Fruit fly (Drosophila melanogaster) whole organism, embryonic: ENCODE results near the gene CG14258.
A peak's percentile ranks its signal among the peaks of the same experiment; 100 is the strongest.

Source experiments
- Blimp-1 ChIP-seq: fragments of 200-800 bp; sonication (Bioruptor generic); optimal IDR thresholded peaks from 3 replicates; lab custom pipeline; 2018; ENCODE audit warnings: missing biosample characterization, missing genetic modification characterization, mild to moderate bottlenecking, moderate library complexity, missing genetic modification reagents
- CG11695 ChIP-seq: fragments of 200-800 bp; sonication (Bioruptor generic); IDR thresholded peaks from 3 replicates; pipeline ENCODE4 v1.3.6; 2022; ENCODE audit warnings: missing biosample characterization, missing genetic modification characterization
- CG14441 ChIP-seq: fragments of 200-800 bp; sonication (Bioruptor generic); IDR thresholded peaks from 2 replicates; pipeline ENCODE4 v1.3.6; 2022; ENCODE audit warnings: missing biosample characterization, missing genetic modification characterization
- CG14667 ChIP-seq: fragments of 200-800 bp; sonication (Bioruptor generic); IDR thresholded peaks from 2 replicates; pipeline ENCODE4 v1.3.6; 2022; ENCODE audit warnings: missing biosample characterization, missing genetic modification characterization
- CG14860 ChIP-seq: fragments of 200-800 bp; sonication (Bioruptor generic); IDR thresholded peaks from 3 replicates; pipeline ENCODE4 v1.3.6; 2022; ENCODE audit warnings: missing biosample characterization, missing genetic modification characterization; ENCODE audit not compliant: partially characterized antibody
- CG1529 ChIP-seq: fragments of 200-800 bp; sonication (Bioruptor generic); optimal IDR thresholded peaks from 3 replicates; lab custom pipeline; 2018; ENCODE audit warnings: missing biosample characterization, missing genetic modification characterization
- CG15601 ChIP-seq: fragments of 200-800 bp; sonication (Bioruptor generic); optimal IDR thresholded peaks from 3 replicates; lab custom pipeline; 2019; ENCODE audit warnings: missing biosample characterization, mild to moderate bottlenecking, missing genetic modification characterization, moderate library complexity
- CG1603 ChIP-seq: fragments of 200-800 bp; sonication (Bioruptor generic); optimal IDR thresholded peaks from 2 replicates; lab custom pipeline; 2019; ENCODE audit warnings: missing biosample characterization, mild to moderate bottlenecking, missing genetic modification characterization, moderate library complexity
- CG16779 ChIP-seq: fragments of 200-800 bp; sonication (Bioruptor generic); IDR thresholded peaks from 2 replicates; pipeline ENCODE4 v1.3.6; 2022; ENCODE audit warnings: missing biosample characterization, missing genetic modification characterization
- CG17385 ChIP-seq: fragments of 200-800 bp; sonication (Bioruptor generic); optimal IDR thresholded peaks from 3 replicates; lab custom pipeline; 2018; ENCODE audit warnings: missing biosample characterization, mild to moderate bottlenecking, missing genetic modification characterization
- CG2116 ChIP-seq: fragments of 200-800 bp; sonication (Bioruptor generic); optimal IDR thresholded peaks from 3 replicates; lab custom pipeline; 2018; ENCODE audit warnings: missing biosample characterization, mild to moderate bottlenecking, missing genetic modification characterization
- CG4424 ChIP-seq: fragments of 200-800 bp; sonication (Bioruptor generic); optimal IDR thresholded peaks from 3 replicates; lab custom pipeline; 2016; ENCODE audit warnings: missing biosample characterization, missing genetic modification characterization
- CG6254 ChIP-seq: fragments of 200-800 bp; sonication (Bioruptor generic); optimal IDR thresholded peaks from 3 replicates; lab custom pipeline; 2017; ENCODE audit warnings: mild to moderate bottlenecking, missing biosample characterization, missing genetic modification reagents, missing genetic modification characterization
- CG6791 ChIP-seq: fragments of 200-800 bp; sonication (Bioruptor generic); IDR thresholded peaks from 3 replicates; pipeline ENCODE4 v1.3.6; 2022; ENCODE audit warnings: missing biosample characterization, missing genetic modification characterization; ENCODE audit not compliant: partially characterized antibody
- CG8281 ChIP-seq: fragments of 200-800 bp; sonication (Bioruptor generic); optimal IDR thresholded peaks from 2 replicates; lab custom pipeline; 2018; ENCODE audit warnings: missing biosample characterization, mild to moderate bottlenecking, missing genetic modification characterization, moderate library complexity
- CG9932 ChIP-seq: fragments of 200-800 bp; sonication (Bioruptor generic); IDR thresholded peaks from 2 replicates; pipeline ENCODE4 v1.3.6; 2022; ENCODE audit warnings: missing biosample characterization, missing genetic modification characterization
- Dip2 ChIP-seq: fragments of 200-800 bp; sonication (Bioruptor generic); IDR thresholded peaks from 2 replicates; pipeline ENCODE4 v1.3.6; 2022; ENCODE audit warnings: missing biosample characterization, missing genetic modification characterization
- Doc2 ChIP-seq: fragments of 200-800 bp; sonication (Bioruptor generic); IDR thresholded peaks from 2 replicates; pipeline ENCODE4 v1.3.6; 2022; ENCODE audit warnings: missing biosample characterization, missing genetic modification characterization
- ERR ChIP-seq: fragments of 200-800 bp; sonication (Bioruptor generic); optimal IDR thresholded peaks from 2 replicates; lab custom pipeline; 2016; ENCODE audit warnings: missing biosample characterization, missing genetic modification characterization
- Eip74EF ChIP-seq, 2 experiments: fragments of 200-800 bp in 1 of 2; fragments of >200 bp in 1 of 2; sonication (Bioruptor generic) in 1 of 2; optimal IDR thresholded peaks; 2 replicates each; lab custom pipeline; 2017 to 2019; ENCODE audit warnings: missing biosample characterization in 2 of 2, missing genetic modification characterization in 2 of 2, mild to moderate bottlenecking in 1 of 2, moderate library complexity in 1 of 2
- Fer1 ChIP-seq: fragments of 200-800 bp; sonication (Bioruptor generic); optimal IDR thresholded peaks from 2 replicates; lab custom pipeline; 2017; ENCODE audit warnings: missing biosample characterization, mild to moderate bottlenecking, missing genetic modification characterization
- HLH54F ChIP-seq: fragments of 200-800 bp; sonication (Bioruptor generic); optimal IDR thresholded peaks from 3 replicates; lab custom pipeline; 2016; ENCODE audit warnings: missing biosample characterization, missing genetic modification characterization
- Hey ChIP-seq: fragments of 200-800 bp; sonication (Bioruptor generic); optimal IDR thresholded peaks from 3 replicates; lab custom pipeline; 2018; ENCODE audit warnings: missing biosample characterization, mild to moderate bottlenecking, missing genetic modification characterization
- NC2β ChIP-seq: fragments of 200-800 bp; sonication (Bioruptor generic); optimal IDR thresholded peaks from 2 replicates; lab custom pipeline; 2016; ENCODE audit warnings: missing biosample characterization, missing genetic modification characterization
- NFAT ChIP-seq: fragments of 200-800 bp; sonication (Bioruptor generic); IDR thresholded peaks from 2 replicates; pipeline ENCODE4 v1.3.6; 2022; ENCODE audit warnings: missing biosample characterization, missing genetic modification characterization
- NK7.1 ChIP-seq: fragments of 200-800 bp; sonication (Bioruptor generic); optimal IDR thresholded peaks from 3 replicates; lab custom pipeline; 2016; ENCODE audit warnings: missing biosample characterization, missing genetic modification characterization
- Poxn ChIP-seq: fragments of 200-800 bp; sonication (Bioruptor generic); IDR thresholded peaks from 2 replicates; pipeline ENCODE4 v1.3.6; 2022; ENCODE audit warnings: missing biosample characterization, missing genetic modification characterization
- ab ChIP-seq: fragments of 200-800 bp; sonication (Bioruptor generic); optimal IDR thresholded peaks from 2 replicates; lab custom pipeline; 2016; ENCODE audit warnings: missing biosample characterization, missing genetic modification characterization
- bigmax ChIP-seq: fragments of 200-800 bp; sonication (Bioruptor generic); optimal IDR thresholded peaks from 2 replicates; lab custom pipeline; 2018; ENCODE audit warnings: missing biosample characterization, mild to moderate bottlenecking, missing genetic modification characterization
- br ChIP-seq: fragments of >200 bp; optimal IDR thresholded peaks from 2 replicates; lab custom pipeline; 2017
- crp ChIP-seq, 2 experiments: fragments of 200-800 bp; sonication (Bioruptor generic); optimal IDR thresholded peaks; 2 replicates in 1 of 2; 3 replicates in 1 of 2; lab custom pipeline; 2017; ENCODE audit warnings: missing biosample characterization in 2 of 2, missing genetic modification characterization in 2 of 2, mild to moderate bottlenecking in 1 of 2, moderate library complexity in 1 of 2
- ems ChIP-seq: fragments of 200-800 bp; sonication (Bioruptor generic); optimal IDR thresholded peaks from 3 replicates; lab custom pipeline; 2016; ENCODE audit warnings: missing biosample characterization, missing genetic modification characterization
- eve ChIP-seq, 2 experiments: fragments of >200 bp; optimal IDR thresholded peaks; 2 replicates each; lab custom pipeline; 2017; ENCODE audit warnings: missing biosample characterization in 2 of 2, missing genetic modification characterization in 2 of 2
- fu2 ChIP-seq: fragments of 200-800 bp; sonication (Bioruptor generic); optimal IDR thresholded peaks from 2 replicates; lab custom pipeline; 2016; ENCODE audit warnings: missing biosample characterization, missing genetic modification characterization
- hbn ChIP-seq: fragments of 200-800 bp; sonication (Bioruptor generic); IDR thresholded peaks from 2 replicates; pipeline ENCODE4 v1.3.6; 2022; ENCODE audit warnings: missing biosample characterization, missing genetic modification characterization; ENCODE audit not compliant: partially characterized antibody
- inv ChIP-seq: fragments of 200-800 bp; sonication (Bioruptor generic); IDR thresholded peaks from 2 replicates; pipeline ENCODE4 v1.3.6; 2022; ENCODE audit warnings: missing biosample characterization, missing genetic modification characterization; ENCODE audit not compliant: partially characterized antibody
- jing ChIP-seq: fragments of 200-800 bp; sonication (Bioruptor generic); optimal IDR thresholded peaks from 2 replicates; lab custom pipeline; 2018; ENCODE audit warnings: missing biosample characterization, mild to moderate bottlenecking, missing genetic modification characterization
- kah ChIP-seq: fragments of 200-800 bp; sonication (Bioruptor generic); optimal IDR thresholded peaks from 2 replicates; lab custom pipeline; 2018; ENCODE audit warnings: missing biosample characterization, mild to moderate bottlenecking, missing genetic modification characterization
- lilli ChIP-seq: fragments of 200-800 bp; sonication (Bioruptor generic); optimal IDR thresholded peaks from 3 replicates; lab custom pipeline; 2016; ENCODE audit warnings: missing biosample characterization, missing genetic modification characterization
- pzg ChIP-seq: fragments of 200-800 bp; sonication (Bioruptor generic); optimal IDR thresholded peaks from 3 replicates; lab custom pipeline; 2018; ENCODE audit warnings: missing biosample characterization, mild to moderate bottlenecking, missing genetic modification characterization, moderate library complexity
- rib ChIP-seq: fragments of 200-800 bp; sonication (Bioruptor generic); IDR thresholded peaks from 2 replicates; pipeline ENCODE4 v1.3.6; 2022; ENCODE audit warnings: missing biosample characterization, missing genetic modification characterization
- seq ChIP-seq: fragments of 200-800 bp; sonication (Bioruptor generic); IDR thresholded peaks from 2 replicates; pipeline ENCODE4 v1.3.6; 2022; ENCODE audit warnings: missing biosample characterization, missing genetic modification characterization
- slou ChIP-seq: fragments of 200-800 bp; sonication (Bioruptor generic); optimal IDR thresholded peaks from 3 replicates; lab custom pipeline; 2016; ENCODE audit warnings: missing biosample characterization, missing genetic modification characterization
- tin ChIP-seq: fragments of 200-800 bp; sonication (Bioruptor generic); optimal IDR thresholded peaks from 3 replicates; lab custom pipeline; 2016; ENCODE audit warnings: missing biosample characterization, missing genetic modification characterization
- trh ChIP-seq: fragments of 200-800 bp; sonication (Bioruptor generic); optimal IDR thresholded peaks from 2 replicates; lab custom pipeline; 2016; ENCODE audit warnings: missing biosample characterization, missing genetic modification characterization
- tup ChIP-seq: fragments of 200-800 bp; sonication (Bioruptor generic); optimal IDR thresholded peaks from 2 replicates; lab custom pipeline; 2016; ENCODE audit warnings: missing biosample characterization, mild to moderate bottlenecking, missing genetic modification characterization, moderate library complexity
- tx ChIP-seq: fragments of 200-800 bp; sonication (Bioruptor generic); optimal IDR thresholded peaks from 2 replicates; lab custom pipeline; 2016; ENCODE audit warnings: missing biosample characterization, missing genetic modification characterization
- wek ChIP-seq: fragments of 200-800 bp; sonication (Bioruptor generic); optimal IDR thresholded peaks from 3 replicates; lab custom pipeline; 2018; ENCODE audit warnings: missing biosample characterization, mild to moderate bottlenecking, missing genetic modification characterization, moderate library complexity

The CG14258 gene

dm6 chr3R:27111784-27112602, 19.1 kb downstream of the CG14258 start, which contains the start of the genes gb and CG5815 (continued):
- peak; percentile 57 for TF ChIP-seq kah
- peak; percentile 87 for TF ChIP-seq ems (GFP tag; lab: Kevin White, UChicago)
- peak; percentile 87 for TF ChIP-seq CG14667
- TF ChIP-seq tup (GFP tag; lab: Kevin White, UChicago), result peak; percentile 84
- no peak for TF ChIP-seq Eip74EF (GFP tag; optimal IDR thresholded peaks at IDR 0.05; lab: Kevin White, UChicago)
- peak; percentile 91 for TF ChIP-seq CG17385 (GFP tag; lab: Kevin White, UChicago)
- peak; percentile 76 for TF ChIP-seq jing (GFP tag; lab: Kevin White, UChicago)
- TF ChIP-seq slou (GFP tag; lab: Kevin White, UChicago), result peak; percentile 78
- TF ChIP-seq pzg (GFP tag; lab: Kevin White, UChicago), result peak; percentile 60
- TF ChIP-seq Poxn (GFP tag; lab: Robert Waterston, UW), result peak; percentile 77
- TF ChIP-seq br (lab: Kevin White, UChicago), result no peak
- TF ChIP-seq NC2β (GFP tag; lab: Kevin White, UChicago), result peak; percentile 48
- TF ChIP-seq Blimp-1 (GFP tag; lab: Kevin White, UChicago), result peak; percentile 83
- TF ChIP-seq CG1603, result peak; percentile 50
- peak; percentile 70 for TF ChIP-seq NK7.1 (GFP tag; lab: Kevin White, UChicago)
- no peak for TF ChIP-seq eve (GFP tag; optimal IDR thresholded peaks at IDR 0.05; lab: Kevin White, UChicago)
- TF ChIP-seq NFAT (GFP tag; lab: Robert Waterston, UW), result peak; percentile 90
- peak; percentile 96 for TF ChIP-seq lilli (GFP tag; lab: Kevin White, UChicago)
- TF ChIP-seq CG1529, result peak; percentile 73

dm6 chr3R:27116465-27117092, 23.6 kb downstream of the CG14258 start, which contains the start of the genes CG6066 and CG5880:
Gene CG6066, minus strand, starts transcription at chr3R:27116707.
Gene CG5880, plus strand, starts transcription at chr3R:27116745.
- TF ChIP-seq CG2116 (GFP tag; lab: Kevin White, UChicago) (peak; percentile 41), Dip2 (GFP tag; lab: Robert Waterston, UW) (no peak), crp (GFP tag; optimal IDR thresholded peaks at IDR 0.05; lab: Kevin White, UChicago) (peak; percentile 70 to 95), CG11695 (GFP tag; lab: Robert Waterston, UW) (no peak), HLH54F (GFP tag; lab: Kevin White, UChicago) (no peak), seq (GFP tag; lab: Robert Waterston, UW) (no peak), bigmax (GFP tag; lab: Kevin White, UChicago) (no peak), CG6254 (GFP tag; lab: Kevin White, UChicago) (no peak), Doc2 (GFP tag; lab: Robert Waterston, UW) (no peak), CG9932 (GFP tag; lab: Robert Waterston, UW) (no peak), rib (GFP tag; lab: Robert Waterston, UW) (peak; percentile 62; the same call in 1 of the 2 replicates), ab (GFP tag; lab: Kevin White, UChicago) (no peak), CG8281 (tag; lab: Kevin White, UChicago) (no peak), CG15601 (tag; lab: Kevin White, UChicago) (no peak), wek (no peak), tx (GFP tag; lab: Kevin White, UChicago) (no peak), CG6791 (GFP tag; lab: Robert Waterston, UW) (peak; percentile 83), hbn (GFP tag; lab: Robert Waterston, UW) (peak; percentile 73), CG14441 (GFP tag; lab: Robert Waterston, UW) (no peak), ERR (GFP tag; lab: Kevin White, UChicago) (no peak), trh (GFP tag; lab: Kevin White, UChicago) (no peak), fu2 (GFP tag; lab: Kevin White, UChicago) (no peak), CG16779 (0 out of 2 replicates have a peak, but pooled peaks have one; percentile 2), inv (GFP tag; lab: Robert Waterston, UW) (peak; percentile 70), Hey (tag; lab: Kevin White, UChicago) (no peak), tin (GFP tag; lab: Kevin White, UChicago) (no peak), CG14860 (GFP tag; lab: Robert Waterston, UW) (peak; percentile 72), Fer1 (GFP tag; lab: Kevin White, UChicago) (no peak), CG4424 (GFP tag; lab: Kevin White, UChicago) (no peak)
